Worm (Caenorhabditis elegans) whole organism, late embryonic: ENCODE results near the gene madf-5.

Experiments used
- C08G9.2 ChIP-seq: sonication (generic microtip); optimal IDR thresholded peaks from 2 replicates; lab custom pipeline; 2016; ENCODE audit warnings: mild to moderate bottlenecking, missing genetic modification characterization, moderate library complexity, missing compliant biosample characterization
- ceh-14 ChIP-seq: sonication (generic microtip); optimal IDR thresholded peaks from 2 replicates; lab custom pipeline; 2016; ENCODE audit warnings: missing genotype, missing genetic modification characterization, missing compliant biosample characterization
- ceh-18 ChIP-seq: sonication (generic microtip); optimal IDR thresholded peaks from 2 replicates; lab custom pipeline; 2016; ENCODE audit warnings: missing genetic modification characterization, missing compliant biosample characterization
- ceh-19 ChIP-seq: fragments of 200-800 bp; sonication (Bioruptor generic); optimal IDR thresholded peaks from 2 replicates; lab custom pipeline; 2018; ENCODE audit warnings: mild to moderate bottlenecking, missing genetic modification characterization, missing compliant biosample characterization
- ceh-31 ChIP-seq: sonication (generic microtip); optimal IDR thresholded peaks from 2 replicates; lab custom pipeline; 2016; ENCODE audit warnings: missing genetic modification characterization, missing compliant biosample characterization
- ceh-45 ChIP-seq: fragments of 200-800 bp; sonication (Bioruptor generic); IDR thresholded peaks from 2 replicates; pipeline ENCODE4 v1.3.6; 2022; ENCODE audit warnings: missing genetic modification reagents, missing genetic modification characterization, missing compliant biosample characterization
- ceh-6 ChIP-seq: fragments of 200-800 bp; sonication (Bioruptor generic); optimal IDR thresholded peaks from 2 replicates; lab custom pipeline; 2018; ENCODE audit warnings: mild to moderate bottlenecking, missing genetic modification characterization, missing compliant biosample characterization
- che-1 ChIP-seq: sonication (generic microtip); optimal IDR thresholded peaks from 2 replicates; lab custom pipeline; 2016; ENCODE audit warnings: mild to moderate bottlenecking, missing genetic modification characterization, missing compliant biosample characterization
- dve-1 ChIP-seq: sonication (generic microtip); optimal IDR thresholded peaks from 2 replicates; lab custom pipeline; 2017; ENCODE audit warnings: antibody characterized with exemption, mild to moderate bottlenecking, missing genetic modification characterization, missing compliant biosample characterization
- ets-4 ChIP-seq: sonication (generic microtip); optimal IDR thresholded peaks from 2 replicates; lab custom pipeline; 2016; ENCODE audit warnings: missing genetic modification characterization, missing compliant biosample characterization
- eyg-1 ChIP-seq: sonication (generic microtip); optimal IDR thresholded peaks from 2 replicates; lab custom pipeline; 2016; ENCODE audit warnings: missing genotype, missing genetic modification characterization, missing compliant biosample characterization
- fkh-10 ChIP-seq: fragments of 150-350 bp; optimal IDR thresholded peaks from 2 replicates; lab custom pipeline; 2014; ENCODE audit warnings: missing biosample characterization, missing genetic modification reagents, missing genetic modification characterization
- fkh-6 ChIP-seq: sonication (generic microtip); optimal IDR thresholded peaks from 2 replicates; lab custom pipeline; 2016; ENCODE audit warnings: missing genetic modification characterization, missing compliant biosample characterization
- gmeb-2 ChIP-seq: sonication (generic microtip); optimal IDR thresholded peaks from 2 replicates; lab custom pipeline; 2016; ENCODE audit warnings: missing genetic modification characterization, inconsistent platforms, missing compliant biosample characterization
- hlh-13 ChIP-seq: fragments of 200-800 bp; sonication (Bioruptor generic); optimal IDR thresholded peaks from 2 replicates; lab custom pipeline; 2018; ENCODE audit warnings: mild to moderate bottlenecking, missing genetic modification characterization, missing compliant biosample characterization
- lim-6 ChIP-seq: sonication (generic microtip); optimal IDR thresholded peaks from 2 replicates; lab custom pipeline; 2016; ENCODE audit warnings: missing genetic modification characterization, missing compliant biosample characterization
- lin-11 ChIP-seq: fragments of 200-800 bp; sonication (Bioruptor generic); optimal IDR thresholded peaks from 2 replicates; lab custom pipeline; 2018; ENCODE audit warnings: mild to moderate bottlenecking, missing genetic modification characterization, missing compliant biosample characterization
- madf-2 ChIP-seq: sonication (generic microtip); optimal IDR thresholded peaks from 2 replicates; lab custom pipeline; 2017; ENCODE audit warnings: missing genetic modification characterization, missing compliant biosample characterization
- nhr-232 ChIP-seq: sonication (generic microtip); optimal IDR thresholded peaks from 2 replicates; lab custom pipeline; 2016; ENCODE audit warnings: missing genetic modification characterization, missing compliant biosample characterization
- pat-9 ChIP-seq: fragments of 200-800 bp; sonication (Bioruptor generic); optimal IDR thresholded peaks from 2 replicates; lab custom pipeline; 2018; ENCODE audit warnings: mild to moderate bottlenecking, missing genetic modification characterization, moderate library complexity, missing compliant biosample characterization
- pax-1 ChIP-seq: fragments of 150-350 bp; optimal IDR thresholded peaks from 2 replicates; lab custom pipeline; 2014; ENCODE audit warnings: missing biosample characterization, missing genetic modification characterization
- pha-2 ChIP-seq: sonication (generic microtip); optimal IDR thresholded peaks from 2 replicates; lab custom pipeline; 2017; ENCODE audit warnings: mild to moderate bottlenecking, missing genetic modification characterization, missing compliant biosample characterization
- ref-2 ChIP-seq: sonication (generic microtip); optimal IDR thresholded peaks from 2 replicates; lab custom pipeline; 2016; ENCODE audit warnings: missing genetic modification characterization, missing compliant biosample characterization
- rnt-1 ChIP-seq: sonication (generic microtip); optimal IDR thresholded peaks from 2 replicates; lab custom pipeline; 2016; ENCODE audit warnings: missing genetic modification characterization, missing compliant biosample characterization
- tbx-2 ChIP-seq: sonication (generic microtip); optimal IDR thresholded peaks from 2 replicates; lab custom pipeline; 2016; ENCODE audit warnings: missing genetic modification characterization, missing compliant biosample characterization
- tbx-7 ChIP-seq: sonication (generic microtip); optimal IDR thresholded peaks from 2 replicates; lab custom pipeline; 2016; ENCODE audit warnings: missing genotype, missing genetic modification characterization, missing compliant biosample characterization
- unc-42 ChIP-seq: sonication (generic microtip); optimal IDR thresholded peaks from 2 replicates; lab custom pipeline; 2016; ENCODE audit warnings: missing genotype, missing genetic modification characterization, missing compliant biosample characterization
- unc-55 ChIP-seq: sonication (generic microtip); optimal IDR thresholded peaks from 2 replicates; lab custom pipeline; 2017; ENCODE audit warnings: missing biosample characterization, missing genetic modification reagents, missing genetic modification characterization
- unc-86 ChIP-seq: sonication (generic microtip); optimal IDR thresholded peaks from 2 replicates; lab custom pipeline; 2016; ENCODE audit warnings: missing genetic modification characterization, missing compliant biosample characterization

The madf-5 gene

ce11 chrII:14561549-14562115, 11.8 kb upstream of the madf-5 start, which contains the start of gene mog-4 (continued):
- TF ChIP-seq rnt-1 (tag; lab: Kevin White, UChicago), result peak; percentile 57

ce11 chrII:14563766-14564370, 9.5 kb upstream of the madf-5 start:
- peak; percentile 7 for TF ChIP-seq unc-42 (tag; lab: Kevin White, UChicago)

DNA sequence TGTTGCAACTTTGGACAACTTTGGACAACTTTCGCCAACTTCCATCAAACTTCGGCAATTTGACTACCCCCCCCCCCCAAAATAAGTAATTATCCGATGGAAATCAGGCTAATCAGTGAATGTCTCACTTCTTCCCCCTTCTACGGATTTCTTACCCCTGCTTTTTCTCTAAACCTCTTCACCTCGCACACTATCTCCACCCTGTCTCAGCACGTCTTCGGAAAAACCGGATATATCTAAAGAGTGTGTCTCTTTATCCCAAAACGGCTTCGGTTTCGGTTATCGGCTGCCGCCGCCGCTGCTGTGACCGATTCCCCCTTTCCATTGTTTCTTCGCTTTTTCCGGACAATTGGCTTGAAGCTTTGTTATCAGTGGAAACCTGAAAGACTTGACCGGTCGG, 5.6 kb upstream of the madf-5 start:
- no peak for TF ChIP-seq eyg-1 (tag; lab: Kevin White, UChicago)
- peak; percentile 10 for TF ChIP-seq ref-2 (tag; lab: Kevin White, UChicago)

ce11 chrII:14569322-14569721, 4.1 kb upstream of the madf-5 start:
- TF ChIP-seq ceh-31 (tag; lab: Kevin White, UChicago) (peak; percentile 54), hlh-13 (GFP tag; lab: Kevin White, UChicago) (no peak), fkh-10 (GFP tag; lab: Kevin White, UChicago) (peak; percentile 34), unc-42 (tag; lab: Kevin White, UChicago) (peak; percentile 86), C08G9.2 (tag; lab: Kevin White, UChicago) (no peak)

ce11 chrII:14570541-14571160, 2.8 kb upstream of the madf-5 start:
- TF ChIP-seq tbx-7 (tag; lab: Kevin White, UChicago), result no peak
- no peak for TF ChIP-seq fkh-10 (GFP tag; lab: Kevin White, UChicago)
- TF ChIP-seq ceh-19, result no peak
- no peak for TF ChIP-seq fkh-6
- TF ChIP-seq lin-11, result no peak
- no peak for TF ChIP-seq dve-1 (tag; lab: Kevin White, UChicago)
- TF ChIP-seq tbx-2 (tag; lab: Kevin White, UChicago), result no peak
- TF ChIP-seq pha-2 (tag; lab: Kevin White, UChicago), result no peak
- no peak for TF ChIP-seq pax-1
- TF ChIP-seq hlh-13 (GFP tag; lab: Kevin White, UChicago), result no peak
- no peak for TF ChIP-seq lim-6 (tag; lab: Kevin White, UChicago)
- no peak for TF ChIP-seq nhr-232 (tag; lab: Kevin White, UChicago)
- no peak for TF ChIP-seq ceh-45 (GFP tag; lab: Robert Waterston, UW)
- no peak for TF ChIP-seq C08G9.2 (tag; lab: Kevin White, UChicago)
- no peak for TF ChIP-seq rnt-1 (tag; lab: Kevin White, UChicago)
- no peak for TF ChIP-seq che-1 (tag; lab: Kevin White, UChicago)
- no peak for TF ChIP-seq ets-4

- TF ChIP-seq gmeb-2 (tag; lab: Kevin White, UChicago), result no peak
- TF ChIP-seq fkh-6, result no peak
- no peak for TF ChIP-seq madf-2 (tag; lab: Kevin White, UChicago)
- no peak for TF ChIP-seq ceh-6 (GFP tag; lab: Kevin White, UChicago)
- TF ChIP-seq pat-9, result no peak
- TF ChIP-seq unc-55 (GFP tag; lab: Kevin White, UChicago), result no peak
- TF ChIP-seq fkh-10 (GFP tag; lab: Kevin White, UChicago), result no peak
- TF ChIP-seq unc-86 (tag; lab: Kevin White, UChicago), result no peak
- no peak for TF ChIP-seq ceh-18
- no peak for TF ChIP-seq ceh-14 (tag; lab: Kevin White, UChicago)
Measured at ce11 chrII:14574790-14575189, 1.4 kb downstream of the madf-5 start.
